Worm (Caenorhabditis elegans) whole organism, L2 larva: Measurements from ENCODE around the gene fbxa-127.

Source experiments
- ceh-82 ChIP-seq: fragments of 150-350 bp; optimal IDR thresholded peaks from 2 replicates; lab custom pipeline; 2014; ENCODE audit warnings: missing biosample characterization, missing genetic modification characterization
- fos-1 ChIP-seq: fragments of 150-350 bp; optimal IDR thresholded peaks from 2 replicates; lab custom pipeline; 2014; ENCODE audit warnings: missing biosample characterization, missing genetic modification characterization
- nhr-23 ChIP-seq: fragments of 150-350 bp; optimal IDR thresholded peaks from 2 replicates; lab custom pipeline; 2014; ENCODE audit warnings: missing biosample characterization, missing genetic modification reagents, missing genetic modification characterization
- nhr-77 ChIP-seq: fragments of 150-350 bp; optimal IDR thresholded peaks from 2 replicates; lab custom pipeline; 2014; ENCODE audit warnings: missing biosample characterization, missing genetic modification characterization
- unc-39 ChIP-seq: fragments of 150-350 bp; optimal IDR thresholded peaks from 2 replicates; lab custom pipeline; 2014; ENCODE audit warnings: missing biosample characterization, missing genetic modification characterization

DNA sequence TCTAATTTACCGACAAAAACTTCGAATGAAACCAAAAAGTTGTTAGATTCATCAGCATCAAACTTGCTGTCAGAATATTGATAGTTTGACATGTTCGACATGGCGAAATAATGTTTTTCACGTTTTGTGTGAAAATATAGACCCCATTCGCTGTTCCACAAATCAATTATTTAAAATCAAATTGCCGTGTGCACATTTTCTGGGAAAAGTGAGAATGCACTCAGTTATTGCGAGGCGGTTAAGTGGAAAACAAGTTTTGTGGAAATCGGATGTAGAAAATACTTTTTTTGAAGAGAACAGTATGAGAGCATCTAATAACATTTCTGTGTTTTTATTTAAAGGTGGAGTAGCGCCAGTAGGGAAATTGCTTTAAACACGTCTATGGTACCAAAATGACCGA lies 34.8 kb upstream of the fbxa-127 start, which contains the start of gene srw-42:
- TF ChIP-seq ceh-82 (tag; lab: Kevin White, UChicago) (no peak), nhr-23 (no peak), nhr-77 (no peak), unc-39 (tag; lab: Kevin White, UChicago) (no peak), fos-1 (tag; lab: Kevin White, UChicago) (no peak)
